Worm (Caenorhabditis elegans): ENCODE results near the gene acox-1.6.

The acox-1.6 gene

DNA sequence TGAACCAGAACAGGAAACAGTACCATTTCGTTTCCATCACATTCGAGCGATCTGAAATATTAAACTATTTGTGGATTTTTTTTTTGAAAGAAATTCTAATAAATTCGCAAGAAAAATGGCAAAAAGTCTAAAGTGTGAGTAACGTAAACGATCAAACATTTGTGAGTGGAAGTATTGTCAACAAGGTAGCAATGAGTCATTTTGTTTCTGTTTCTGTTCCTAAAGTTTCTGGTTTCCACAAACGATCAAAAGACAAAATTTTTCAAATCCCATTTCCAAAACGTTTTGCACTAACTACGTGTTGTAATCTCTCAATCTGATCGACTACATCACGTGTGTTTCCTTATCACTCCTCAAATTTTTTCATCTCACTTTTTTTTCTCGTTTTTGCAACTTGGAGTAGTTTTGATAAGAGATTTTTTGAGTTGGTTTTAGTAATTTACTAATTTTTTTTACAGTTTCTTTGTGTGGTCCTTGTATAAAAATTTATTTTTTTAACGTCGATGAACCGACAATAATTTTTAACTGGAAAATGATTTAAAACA, 9.3 kb upstream of the acox-1.6 start, which contains the start of gene F59F4.3 (continued):
- TF ChIP-seq egl-27 (tag; optimal IDR thresholded peaks at IDR 0.05) (no peak), mdt-29 (GFP tag; IDR thresholded peaks at IDR 0.05) (no peak), daf-16 (GFP tag; optimal IDR thresholded peaks at IDR 0.05) (no peak), daf-16 (tag; optimal IDR thresholded peaks at IDR 0.05) (peak; percentile 19)

DNA sequence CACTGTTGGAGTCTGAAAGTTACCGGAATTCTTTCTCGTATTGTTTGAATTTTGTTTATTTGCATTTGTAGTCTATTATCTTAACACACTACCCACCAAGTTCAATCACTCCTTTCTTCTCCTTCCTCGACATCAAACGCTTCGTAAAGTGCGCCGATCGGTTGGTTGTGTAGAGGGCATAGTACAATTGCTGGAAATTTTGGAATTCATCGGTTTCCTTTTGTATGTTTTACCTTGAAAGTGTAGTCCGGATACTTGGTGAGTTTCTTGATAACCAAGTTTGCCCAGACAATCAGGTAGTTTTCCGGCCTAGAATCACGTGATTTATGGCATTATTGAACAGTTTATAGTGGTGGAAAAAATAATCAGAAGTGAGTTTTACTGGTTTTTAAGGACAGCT, 8.2 kb upstream of the acox-1.6 start:
- TF ChIP-seq R02D3.7 (tag; optimal IDR thresholded peaks at IDR 0.05) (no peak), gei-8 (GFP tag; optimal IDR thresholded peaks at IDR 0.05) (no peak), ceh-28 (tag; optimal IDR thresholded peaks at IDR 0.05) (no peak), nhr-102 (tag; optimal IDR thresholded peaks at IDR 0.05) (no peak), nhr-11 (tag; optimal IDR thresholded peaks at IDR 0.05) (no peak), nhr-28 (tag; optimal IDR thresholded peaks at IDR 0.05) (peak; percentile 68), nhr-76 (tag; optimal IDR thresholded peaks at IDR 0.05) (no peak), aha-1 (tag) (no peak), daf-16 (GFP tag; optimal IDR thresholded peaks at IDR 0.05) (no peak), daf-16 (tag; optimal IDR thresholded peaks at IDR 0.05) (peak; percentile 17), attf-4 (tag; optimal IDR thresholded peaks at IDR 0.05) (no peak), mes-2 (tag; optimal IDR thresholded peaks at IDR 0.05; ENCODE audit: poor library complexity, severe bottlenecking) (no peak), madf-9 (GFP tag; conservative IDR thresholded peaks at IDR 0.05) (no peak), dpl-1 (GFP tag; optimal IDR thresholded peaks at IDR 0.05) (no peak), lim-7 (GFP tag; IDR thresholded peaks at IDR 0.05) (no peak), dve-1 (tag; optimal IDR thresholded peaks at IDR 0.05; ENCODE audit: insufficient read depth) (peak; percentile 27), hlh-11 (tag; optimal IDR thresholded peaks at IDR 0.05) (peak; percentile 4), F44E2.7 (GFP tag; IDR thresholded peaks at IDR 0.05) (no peak), nhr-6 (tag; optimal IDR thresholded peaks at IDR 0.05) (no peak), daf-19 (GFP tag; conservative IDR thresholded peaks at IDR 0.05) (no peak), lin-15B (tag; optimal IDR thresholded peaks at IDR 0.05) (no peak), ama-1 (optimal IDR thresholded peaks at IDR 0.05) (no peak), hlh-30 (tag; optimal IDR thresholded peaks at IDR 0.05; ENCODE audit: insufficient read depth) (no peak), dmd-6 (GFP tag; IDR thresholded peaks at IDR 0.05) (peak; percentile 21; the same call in 1 of the 2 replicates), lin-29 (GFP tag; IDR thresholded peaks at IDR 0.05) (no peak), nhr-25 (tag; optimal IDR thresholded peaks at IDR 0.05; ENCODE audit: borderline replicate concordance, insufficient read depth) (no peak), dmd-8 (GFP tag; IDR thresholded peaks at IDR 0.05) (no peak), Y5F2A.4 (GFP tag; optimal IDR thresholded peaks at IDR 0.05) (no peak)

DNA sequence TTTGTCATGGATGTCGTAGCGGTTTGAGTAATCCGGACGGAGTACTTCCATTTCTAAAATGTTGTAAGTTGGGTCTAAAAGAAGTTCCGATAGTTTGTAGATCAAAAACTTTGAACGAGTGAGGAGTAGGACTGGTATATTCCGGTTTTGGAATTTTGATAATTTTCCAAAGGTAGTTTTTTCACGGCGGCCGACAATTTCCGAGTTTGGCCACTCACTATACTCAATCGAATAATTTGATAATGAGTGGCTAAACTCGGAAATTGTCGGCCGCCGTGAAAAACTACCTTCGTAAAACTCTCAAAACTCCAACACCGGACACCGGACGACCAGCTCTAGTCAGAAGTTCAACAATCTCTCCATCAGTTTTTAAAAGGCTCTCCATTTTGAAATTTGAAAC, 6.0 kb upstream of the acox-1.6 start:
- no peak for TF ChIP-seq Y75B8A.6 (GFP tag; IDR thresholded peaks at IDR 0.05)
- no peak for TF ChIP-seq set-16 (GFP tag; IDR thresholded peaks at IDR 0.05)
- no peak for TF ChIP-seq hlh-30 (tag; optimal IDR thresholded peaks at IDR 0.05; ENCODE audit: insufficient read depth)
- TF ChIP-seq fos-1 (tag; optimal IDR thresholded peaks at IDR 0.05): no peak
- TF ChIP-seq php-3 (GFP tag; IDR thresholded peaks at IDR 0.05): no peak
- TF ChIP-seq Y5F2A.4 (GFP tag; optimal IDR thresholded peaks at IDR 0.05): no peak
- no peak for TF ChIP-seq tag-97 (GFP tag; IDR thresholded peaks at IDR 0.05)
- no peak for TF ChIP-seq zip-11 (GFP tag; IDR thresholded peaks at IDR 0.05)
- TF ChIP-seq madf-9 (GFP tag; conservative IDR thresholded peaks at IDR 0.05): no peak
- TF ChIP-seq zag-1 (tag; optimal IDR thresholded peaks at IDR 0.05): no peak
- TF ChIP-seq skn-1 (tag; optimal IDR thresholded peaks at IDR 0.05): no peak

DNA sequence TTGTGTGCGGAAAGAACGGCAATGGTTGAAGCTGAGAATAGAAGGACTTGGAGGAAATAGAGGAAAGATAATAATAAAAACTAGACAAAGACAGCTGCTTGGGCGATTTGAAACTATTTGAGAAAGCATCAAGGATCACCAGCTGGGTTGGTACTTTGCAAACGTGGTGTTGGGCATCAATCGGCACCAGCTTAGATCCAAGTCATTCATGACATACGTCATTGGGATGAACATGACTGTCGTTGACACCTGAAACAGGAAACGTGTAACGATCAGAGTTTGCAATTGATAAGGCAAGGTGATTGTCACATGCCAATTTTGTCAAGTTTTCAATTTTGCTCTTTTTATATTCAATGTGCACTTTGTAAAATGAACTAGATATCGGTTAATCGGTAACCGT, 4.1 kb upstream of the acox-1.6 start:
- TF ChIP-seq mxl-3 (GFP tag; optimal IDR thresholded peaks at IDR 0.05): peak; percentile 66
- TF ChIP-seq nhr-48 (tag; optimal IDR thresholded peaks at IDR 0.05): peak; percentile 90
- peak in 1 of 2 experiments; percentile 26 for TF ChIP-seq hif-1 (tag; optimal IDR thresholded peaks at IDR 0.05)
- peak in 1 of 2 experiments; percentile 63 for TF ChIP-seq lsy-2 (tag; optimal IDR thresholded peaks at IDR 0.05)
- TF ChIP-seq mes-2 (tag; optimal IDR thresholded peaks at IDR 0.05; ENCODE audit: poor library complexity, severe bottlenecking): peak; percentile 34
- TF ChIP-seq dpl-1 (GFP tag; optimal IDR thresholded peaks at IDR 0.05): peak; percentile 24
- peak; percentile 18; the same call in 1 of the 2 replicates for TF ChIP-seq nhr-42 (GFP tag; IDR thresholded peaks at IDR 0.05)
- no peak for TF ChIP-seq mep-1 (tag; optimal IDR thresholded peaks at IDR 0.05)
- TF ChIP-seq pqm-1 (tag; optimal IDR thresholded peaks at IDR 0.05): peak; percentile 50
- TF ChIP-seq pha-4 (GFP tag; IDR thresholded peaks at IDR 0.05): peak; percentile 52; the same call in 1 of the 2 replicates
- no peak for TF ChIP-seq pha-4 (tag; optimal IDR thresholded peaks at IDR 0.05)
- no peak for TF ChIP-seq F10B5.3 (tag; optimal IDR thresholded peaks at IDR 0.05)

All from whole organism, L4 larva.